Fruit fly (Drosophila melanogaster) Kc167 (cell line): ENCODE data around the gene Ogdh.

ENCODE experiments used
- Sin3A ChIP-seq: fragments of >200 bp; optimal IDR thresholded peaks from 2 replicates; lab custom pipeline; 2018; ENCODE audit warnings: missing external identifiers
- h ChIP-seq: fragments of >200 bp; optimal IDR thresholded peaks from 3 replicates; lab custom pipeline; 2018; ENCODE audit warnings: missing external identifiers
- insv ChIP-seq: fragments of >200 bp; optimal IDR thresholded peaks from 3 replicates; lab custom pipeline; 2018; ENCODE audit warnings: missing external identifiers
- ttk ChIP-seq: sonication (Bioruptor generic); optimal IDR thresholded peaks from 2 replicates; lab custom pipeline; 2017; ENCODE audit warnings: missing external identifiers

DNA sequence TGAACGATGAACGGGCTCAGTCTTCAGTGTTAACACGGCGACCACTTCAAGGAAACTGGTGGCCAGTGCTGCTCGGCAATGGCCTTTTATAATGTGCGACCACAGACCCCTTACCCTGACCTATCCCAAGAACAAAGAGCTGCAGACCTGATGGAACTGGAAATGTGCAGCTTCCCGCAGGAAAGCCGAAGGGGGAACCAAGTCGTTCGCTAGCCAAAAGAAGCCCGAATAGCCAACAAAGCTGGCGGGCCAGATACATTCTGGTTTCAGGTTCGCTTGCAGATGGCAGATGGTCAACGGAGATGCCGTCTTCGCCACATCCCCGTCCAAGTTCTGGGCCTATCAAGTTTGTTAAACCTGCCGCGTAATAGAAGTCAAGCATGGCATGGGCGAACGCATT is 27.2 kb upstream of the Ogdh start, which contains the start of gene CG13023:
- TF ChIP-seq h (no peak), insv (lab: Kevin White, UChicago) (no peak), ttk (lab: Kevin White, UChicago) (no peak), Sin3A (lab: Kevin White, UChicago) (no peak)
